Fruit fly (Drosophila melanogaster) whole organism, prepupa: ENCODE results near the gene Tlk.
A peak's percentile ranks its signal among the peaks of the same experiment; 100 is the strongest.

Experiments used
- CG10631 ChIP-seq: fragments of 200-800 bp; sonication (Bioruptor generic); optimal IDR thresholded peaks from 2 replicates; lab custom pipeline; 2016; ENCODE audit warnings: missing biosample characterization, missing genetic modification characterization
- CG11294 ChIP-seq: fragments of 200-800 bp; sonication (Bioruptor generic); IDR thresholded peaks from 2 replicates; pipeline ENCODE4 v1.3.6; 2022; ENCODE audit warnings: missing biosample characterization, missing genetic modification characterization
- CG11902 ChIP-seq: fragments of 200-800 bp; sonication (Bioruptor generic); optimal IDR thresholded peaks from 3 replicates; lab custom pipeline; 2016; ENCODE audit warnings: missing biosample characterization, missing genetic modification characterization
- CG1621 ChIP-seq: fragments of 200-800 bp; sonication (Bioruptor generic); optimal IDR thresholded peaks from 3 replicates; lab custom pipeline; 2018; ENCODE audit warnings: missing biosample characterization, mild to moderate bottlenecking, missing genetic modification characterization
- CG16779 ChIP-seq: fragments of 200-800 bp; sonication (Bioruptor generic); optimal IDR thresholded peaks from 3 replicates; lab custom pipeline; 2017; ENCODE audit warnings: missing biosample characterization, mild to moderate bottlenecking, missing genetic modification characterization
- CG3032 ChIP-seq: fragments of 200-800 bp; optimal IDR thresholded peaks from 2 replicates; lab custom pipeline; 2019; ENCODE audit warnings: missing biosample characterization, mild to moderate bottlenecking, missing genetic modification characterization, moderate library complexity
- CG31627 ChIP-seq: fragments of 200-800 bp; sonication (Bioruptor generic); optimal IDR thresholded peaks from 3 replicates; lab custom pipeline; 2016; ENCODE audit warnings: missing biosample characterization, missing genetic modification characterization
- CG32006 ChIP-seq: fragments of 200-800 bp; sonication (Bioruptor generic); optimal IDR thresholded peaks from 3 replicates; lab custom pipeline; 2017; ENCODE audit warnings: missing biosample characterization, mild to moderate bottlenecking, missing genetic modification characterization
- CG34406 ChIP-seq: fragments of 200-800 bp; sonication (Bioruptor generic); optimal IDR thresholded peaks from 3 replicates; lab custom pipeline; 2016; ENCODE audit warnings: missing biosample characterization, missing genetic modification characterization
- CG6163 ChIP-seq: fragments of 200-800 bp; sonication (Bioruptor generic); IDR thresholded peaks from 3 replicates; pipeline ENCODE4 v1.3.6; 2022; ENCODE audit warnings: missing biosample characterization, missing genetic modification characterization
- CG6276 ChIP-seq: fragments of 200-800 bp; sonication (Bioruptor generic); optimal IDR thresholded peaks from 2 replicates; lab custom pipeline; 2017; ENCODE audit warnings: missing biosample characterization, mild to moderate bottlenecking, missing genetic modification characterization
- CG6792 ChIP-seq: fragments of 200-800 bp; sonication (Bioruptor generic); optimal IDR thresholded peaks from 3 replicates; lab custom pipeline; 2016; ENCODE audit warnings: missing biosample characterization, missing genetic modification characterization
- CG6808 ChIP-seq: fragments of 200-800 bp; sonication (Bioruptor generic); optimal IDR thresholded peaks from 3 replicates; lab custom pipeline; 2017; ENCODE audit warnings: missing biosample characterization, missing genetic modification characterization, mild to moderate bottlenecking, moderate library complexity, missing genetic modification reagents
- CG7368 ChIP-seq: fragments of 200-800 bp; sonication (Bioruptor generic); optimal IDR thresholded peaks from 3 replicates; lab custom pipeline; 2016; ENCODE audit warnings: missing biosample characterization, missing genetic modification characterization
- CG8319 ChIP-seq: fragments of 200-800 bp; sonication (Bioruptor generic); optimal IDR thresholded peaks from 3 replicates; lab custom pipeline; 2016; ENCODE audit warnings: missing biosample characterization, missing genetic modification characterization
- CG8632 ChIP-seq: fragments of 200-800 bp; sonication (Bioruptor generic); optimal IDR thresholded peaks from 3 replicates; lab custom pipeline; 2016; ENCODE audit warnings: missing biosample characterization, missing genetic modification characterization
- CG9139 ChIP-seq: fragments of 200-800 bp; sonication (Bioruptor generic); optimal IDR thresholded peaks from 3 replicates; lab custom pipeline; 2017; ENCODE audit warnings: missing biosample characterization, mild to moderate bottlenecking, missing genetic modification characterization
- Eip93F ChIP-seq: fragments of 200-800 bp; sonication (Bioruptor generic); optimal IDR thresholded peaks from 2 replicates; lab custom pipeline; 2016; ENCODE audit warnings: missing biosample characterization, mild to moderate bottlenecking, missing genetic modification characterization
- Ets21C ChIP-seq: fragments of 200-800 bp; sonication (Bioruptor generic); optimal IDR thresholded peaks from 3 replicates; lab custom pipeline; 2016; ENCODE audit warnings: missing biosample characterization, missing genetic modification characterization
- Ets96B ChIP-seq: fragments of 200-800 bp; optimal IDR thresholded peaks from 2 replicates; lab custom pipeline; 2019; ENCODE audit warnings: missing biosample characterization, mild to moderate bottlenecking, missing genetic modification characterization, moderate library complexity
- Gug ChIP-seq: fragments of 200-800 bp; sonication (Bioruptor generic); IDR thresholded peaks from 2 replicates; pipeline ENCODE4 v1.3.6; 2022; ENCODE audit warnings: missing biosample characterization, missing genetic modification characterization
- Hr39 ChIP-seq: fragments of 200-800 bp; sonication (Bioruptor generic); optimal IDR thresholded peaks from 2 replicates; lab custom pipeline; 2016; ENCODE audit warnings: missing biosample characterization, missing genetic modification characterization
- Hr4 ChIP-seq: fragments of 200-800 bp; sonication (Bioruptor generic); optimal IDR thresholded peaks from 3 replicates; lab custom pipeline; 2016; ENCODE audit warnings: missing biosample characterization, missing genetic modification characterization
- Lpt ChIP-seq: fragments of 200-800 bp; sonication (Bioruptor generic); optimal IDR thresholded peaks from 3 replicates; lab custom pipeline; 2016; ENCODE audit warnings: missing biosample characterization, missing genetic modification characterization
- Met ChIP-seq: fragments of 200-800 bp; sonication (Bioruptor generic); optimal IDR thresholded peaks from 3 replicates; lab custom pipeline; 2016; ENCODE audit warnings: missing biosample characterization, missing genetic modification characterization
- OdsH ChIP-seq: fragments of 200-800 bp; sonication (Bioruptor generic); optimal IDR thresholded peaks from 3 replicates; lab custom pipeline; 2016; ENCODE audit warnings: missing biosample characterization, missing genetic modification characterization
- Smox ChIP-seq: fragments of 200-800 bp; sonication (Bioruptor generic); optimal IDR thresholded peaks from 3 replicates; lab custom pipeline; 2016; ENCODE audit warnings: missing biosample characterization, missing genetic modification characterization
- Sox102F ChIP-seq: fragments of 200-800 bp; sonication (Bioruptor generic); optimal IDR thresholded peaks from 2 replicates; lab custom pipeline; 2016; ENCODE audit warnings: missing biosample characterization, mild to moderate bottlenecking, missing genetic modification characterization
- Sox15 ChIP-seq: fragments of 200-800 bp; sonication (Bioruptor generic); optimal IDR thresholded peaks from 3 replicates; lab custom pipeline; 2016; ENCODE audit warnings: missing biosample characterization, missing genetic modification characterization
- achi ChIP-seq: fragments of 200-800 bp; sonication (Bioruptor generic); optimal IDR thresholded peaks from 3 replicates; lab custom pipeline; 2016; ENCODE audit warnings: missing biosample characterization, missing genetic modification characterization
- cyc ChIP-seq: fragments of 200-800 bp; sonication (Bioruptor generic); optimal IDR thresholded peaks from 3 replicates; lab custom pipeline; 2016; ENCODE audit warnings: missing biosample characterization, missing genetic modification characterization
- dsx ChIP-seq: fragments of 200-800 bp; optimal IDR thresholded peaks from 3 replicates; lab custom pipeline; 2019; ENCODE audit warnings: missing biosample characterization, mild to moderate bottlenecking, missing genetic modification characterization, moderate library complexity; ENCODE audit not compliant: poor library complexity, severe bottlenecking
- eg ChIP-seq: fragments of 200-800 bp; sonication (Bioruptor generic); IDR thresholded peaks from 3 replicates; pipeline ENCODE4 v1.3.6; 2022; ENCODE audit warnings: missing biosample characterization, missing genetic modification characterization
- esn ChIP-seq: fragments of 200-800 bp; sonication (Bioruptor generic); optimal IDR thresholded peaks from 2 replicates; lab custom pipeline; 2016; ENCODE audit warnings: missing biosample characterization, mild to moderate bottlenecking, missing genetic modification characterization, moderate library complexity
- fd59A ChIP-seq: fragments of 200-800 bp; sonication (Bioruptor generic); optimal IDR thresholded peaks from 2 replicates; lab custom pipeline; 2017; ENCODE audit warnings: missing biosample characterization, mild to moderate bottlenecking, missing genetic modification characterization, missing genetic modification reagents
- fd85E ChIP-seq: fragments of 200-800 bp; sonication (Bioruptor generic); optimal IDR thresholded peaks from 3 replicates; lab custom pipeline; 2016; ENCODE audit warnings: missing biosample characterization, missing genetic modification characterization
- lz ChIP-seq: fragments of 200-800 bp; sonication (Bioruptor generic); optimal IDR thresholded peaks from 3 replicates; lab custom pipeline; 2016; ENCODE audit warnings: missing biosample characterization, missing genetic modification characterization
- net ChIP-seq: fragments of 200-800 bp; sonication (Bioruptor generic); optimal IDR thresholded peaks from 3 replicates; lab custom pipeline; 2016; ENCODE audit warnings: missing biosample characterization, missing genetic modification characterization
- pdm3 ChIP-seq: fragments of 200-800 bp; sonication (Bioruptor generic); optimal IDR thresholded peaks from 3 replicates; lab custom pipeline; 2016; ENCODE audit warnings: missing biosample characterization, missing genetic modification characterization
- salr ChIP-seq, 2 experiments: fragments of 200-800 bp; sonication (Bioruptor generic); optimal IDR thresholded peaks; 3 replicates each; lab custom pipeline; 2016 to 2018; ENCODE audit warnings: missing biosample characterization in 2 of 2, missing genetic modification characterization in 2 of 2, mild to moderate bottlenecking in 1 of 2
- spab ChIP-seq: fragments of 200-800 bp; sonication (Bioruptor generic); optimal IDR thresholded peaks from 2 replicates; lab custom pipeline; 2017; ENCODE audit warnings: missing biosample characterization, mild to moderate bottlenecking, missing genetic modification characterization, missing genetic modification reagents
- ss ChIP-seq, 2 experiments: fragments of 200-800 bp; sonication (Bioruptor generic); optimal IDR thresholded peaks; 2 replicates in 1 of 2; 3 replicates in 1 of 2; lab custom pipeline; 2017 to 2018; ENCODE audit warnings: mild to moderate bottlenecking in 2 of 2, missing biosample characterization in 2 of 2, missing genetic modification characterization in 2 of 2, moderate library complexity in 1 of 2
- svp ChIP-seq: fragments of 200-800 bp; sonication (Bioruptor generic); peaks from one replicate; lab custom pipeline; 2016; ENCODE audit warnings: missing biosample characterization, missing genetic modification characterization
- topi ChIP-seq: fragments of 200-800 bp; sonication (Bioruptor generic); optimal IDR thresholded peaks from 3 replicates; lab custom pipeline; 2016; ENCODE audit warnings: missing biosample characterization, missing genetic modification characterization
- vri ChIP-seq: fragments of 200-800 bp; sonication (Bioruptor generic); optimal IDR thresholded peaks from 3 replicates; lab custom pipeline; 2016; ENCODE audit warnings: missing biosample characterization, mild to moderate bottlenecking, missing genetic modification characterization

Tlk gene

dm6 chrX:3743891-3744491, 24.2 kb downstream of the Tlk start (continued):
- TF ChIP-seq CG9139 (GFP tag; lab: Kevin White, UChicago) (peak; percentile 78), CG6792 (GFP tag; lab: Kevin White, UChicago) (peak; percentile 81), ss (GFP tag; optimal IDR thresholded peaks at IDR 0.05; lab: Kevin White, UChicago) (peak in 1 of 2 experiments; percentile 85), vri (no peak), net (GFP tag; lab: Kevin White, UChicago) (peak; percentile 69), pdm3 (GFP tag; lab: Kevin White, UChicago) (peak; percentile 53), Ets21C (GFP tag; lab: Kevin White, UChicago) (peak; percentile 25), CG10631 (GFP tag; lab: Kevin White, UChicago) (peak; percentile 89), Sox15 (GFP tag; lab: Kevin White, UChicago) (peak; percentile 77), CG16779 (tag; lab: Kevin White, UChicago) (peak; percentile 41), cyc (peak; percentile 60), eg (GFP tag; lab: Robert Waterston, UW) (peak; percentile 59; the same call in 2 of the 3 replicates), fd59A (GFP tag; lab: Kevin White, UChicago) (no peak), Sox102F (GFP tag; lab: Kevin White, UChicago) (peak; percentile 55), Hr39 (no peak), CG32006 (GFP tag; lab: Kevin White, UChicago) (peak; percentile 92), CG11902 (GFP tag; lab: Kevin White, UChicago) (peak; percentile 68), spab (GFP tag; lab: Kevin White, UChicago) (peak; percentile 75), svp (GFP tag; lab: Kevin White, UChicago) (no peak), CG6808 (GFP tag; lab: Kevin White, UChicago) (peak; percentile 43), CG11294 (peak; percentile 67; the same call in 1 of the 2 replicates), achi (GFP tag; lab: Kevin White, UChicago) (peak; percentile 85), Gug (GFP tag; lab: Robert Waterston, UW) (peak; percentile 66), Eip93F (GFP tag; lab: Kevin White, UChicago) (peak; percentile 42), topi (peak; percentile 50), Met (GFP tag; lab: Kevin White, UChicago) (peak; percentile 75), salr (GFP tag; optimal IDR thresholded peaks at IDR 0.05; lab: Kevin White, UChicago) (peak in 1 of 2 experiments; percentile 85), CG6163 (peak; percentile 4), CG8632 (peak; percentile 91), Hr4 (peak; percentile 45), fd85E (GFP tag; lab: Kevin White, UChicago) (no peak), Lpt (GFP tag; lab: Kevin White, UChicago) (no peak), CG7368 (peak; percentile 53), CG31627 (peak; percentile 40), CG8319 (peak; percentile 52)

dm6 chrX:3744492-3745263, 24.9 kb downstream of the Tlk start:
- TF ChIP-seq Gug (GFP tag; lab: Robert Waterston, UW) (no peak), lz (GFP tag; lab: Kevin White, UChicago) (no peak), Sox102F (GFP tag; lab: Kevin White, UChicago) (no peak), fd59A (GFP tag; lab: Kevin White, UChicago) (no peak), svp (GFP tag; lab: Kevin White, UChicago) (peak; percentile 98), CG6792 (GFP tag; lab: Kevin White, UChicago) (no peak), OdsH (GFP tag; lab: Kevin White, UChicago) (no peak), Hr4 (no peak), vri (peak; percentile 98), CG16779 (tag; lab: Kevin White, UChicago) (no peak), CG34406 (GFP tag; lab: Kevin White, UChicago) (no peak), esn (GFP tag; lab: Kevin White, UChicago) (no peak), Ets96B (tag; lab: Kevin White, UChicago) (peak; percentile 14), cyc (no peak), dsx (GFP tag; lab: Kevin White, UChicago) (peak; percentile 44), fd85E (GFP tag; lab: Kevin White, UChicago) (no peak), CG6163 (peak; percentile 55; the same call in 2 of the 3 replicates), net (GFP tag; lab: Kevin White, UChicago) (no peak), CG1621 (tag; lab: Kevin White, UChicago) (peak; percentile 68), spab (GFP tag; lab: Kevin White, UChicago) (no peak), CG3032 (tag; lab: Kevin White, UChicago) (no peak), Smox (GFP tag; lab: Kevin White, UChicago) (no peak), Hr39 (no peak), salr (GFP tag; optimal IDR thresholded peaks at IDR 0.05; lab: Kevin White, UChicago) (peak in 1 of 2 experiments; percentile 8), CG6276 (no peak), Eip93F (GFP tag; lab: Kevin White, UChicago) (peak; percentile 25), CG9139 (GFP tag; lab: Kevin White, UChicago) (no peak), CG7368 (no peak), Lpt (GFP tag; lab: Kevin White, UChicago) (no peak)
